Worm (Caenorhabditis elegans) whole organism, midembryonic: ENCODE data around the gene par-5.

ENCODE experiments used
- T22C8.4 ChIP-seq: fragments of 200-800 bp; sonication (Bioruptor generic); IDR thresholded peaks from 2 replicates; pipeline ENCODE4 v1.3.6; 2022; ENCODE audit warnings: missing genetic modification characterization, missing compliant biosample characterization
- cog-1 ChIP-seq: sonication (generic microtip); optimal IDR thresholded peaks from 2 replicates; lab custom pipeline; 2016; ENCODE audit warnings: missing genetic modification characterization, missing compliant biosample characterization
- flt-1 ChIP-seq: fragments of 200-800 bp; sonication (Bioruptor generic); IDR thresholded peaks from 2 replicates; pipeline ENCODE4 v1.3.6; 2022; ENCODE audit warnings: missing genetic modification characterization, missing compliant biosample characterization
- klf-2 ChIP-seq: fragments of 200-800 bp; sonication (Bioruptor generic); conservative IDR thresholded peaks from 2 replicates; pipeline ENCODE4 v1.3.6; 2022; ENCODE audit warnings: missing genetic modification reagents, missing genetic modification characterization, missing compliant biosample characterization
- med-1 ChIP-seq: sonication (generic microtip); optimal IDR thresholded peaks from 2 replicates; lab custom pipeline; 2017; ENCODE audit warnings: missing genetic modification characterization, mild to moderate bottlenecking, missing compliant biosample characterization, antibody characterized with exemption, missing genetic modification reagents; ENCODE audit not compliant: insufficient read depth
- ref-1 ChIP-seq: fragments of 200-800 bp; sonication (Bioruptor generic); conservative IDR thresholded peaks from 2 replicates; pipeline ENCODE4 v1.3.6; 2022; ENCODE audit warnings: missing genetic modification reagents, missing genetic modification characterization, missing compliant biosample characterization
- tab-1 ChIP-seq: fragments of 200-800 bp; sonication (Bioruptor generic); IDR thresholded peaks from 2 replicates; pipeline ENCODE4 v1.3.6; 2022; ENCODE audit warnings: missing genetic modification characterization, missing compliant biosample characterization
- ztf-23 ChIP-seq: fragments of 200-800 bp; sonication (Bioruptor generic); IDR thresholded peaks from 2 replicates; pipeline ENCODE4 v1.3.6; 2022; ENCODE audit warnings: missing genetic modification reagents, missing genetic modification characterization, missing compliant biosample characterization
- ztf-29 ChIP-seq: fragments of 200-800 bp; sonication (Bioruptor generic); IDR thresholded peaks from 2 replicates; pipeline ENCODE4 v1.3.6; 2022; ENCODE audit warnings: missing genetic modification reagents, missing genetic modification characterization, missing compliant biosample characterization

par-5 gene

DNA sequence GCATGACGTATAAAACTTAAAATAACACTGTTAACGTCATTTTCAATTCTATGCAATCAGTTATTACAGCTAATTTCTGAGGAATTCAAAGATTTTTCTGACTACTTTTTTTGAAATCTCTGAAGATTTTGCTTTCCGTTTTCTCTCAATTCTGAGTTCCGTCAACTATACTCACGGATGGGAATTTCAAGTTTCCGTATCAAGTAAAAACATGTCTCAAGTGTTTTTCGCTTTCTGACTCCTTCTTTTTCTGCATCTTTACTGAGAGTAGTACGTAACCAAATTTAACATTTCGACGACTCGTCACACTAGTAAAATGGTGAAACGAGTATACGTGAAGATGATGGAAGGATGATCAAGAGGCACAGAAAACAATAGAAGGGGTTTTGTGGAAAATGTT, 24.9 kb downstream of the par-5 start:
- TF ChIP-seq ztf-29 (GFP tag; lab: Robert Waterston, UW) (no peak), T22C8.4 (GFP tag; lab: Robert Waterston, UW) (no peak), cog-1 (tag; lab: Kevin White, UChicago) (no peak), klf-2 (GFP tag; lab: Robert Waterston, UW) (no peak), tab-1 (GFP tag; lab: Robert Waterston, UW) (no peak), ztf-23 (GFP tag; lab: Robert Waterston, UW) (no peak), flt-1 (GFP tag; lab: Robert Waterston, UW) (no peak), ref-1 (no peak), med-1 (no peak)

- TF ChIP-seq ztf-23 (GFP tag; lab: Robert Waterston, UW) (no peak), cog-1 (tag; lab: Kevin White, UChicago) (no peak), ztf-29 (GFP tag; lab: Robert Waterston, UW) (no peak), med-1 (no peak)
Observed at ce11 chrIV:11795964-11796363, 25.8 kb downstream of the par-5 start.

DNA sequence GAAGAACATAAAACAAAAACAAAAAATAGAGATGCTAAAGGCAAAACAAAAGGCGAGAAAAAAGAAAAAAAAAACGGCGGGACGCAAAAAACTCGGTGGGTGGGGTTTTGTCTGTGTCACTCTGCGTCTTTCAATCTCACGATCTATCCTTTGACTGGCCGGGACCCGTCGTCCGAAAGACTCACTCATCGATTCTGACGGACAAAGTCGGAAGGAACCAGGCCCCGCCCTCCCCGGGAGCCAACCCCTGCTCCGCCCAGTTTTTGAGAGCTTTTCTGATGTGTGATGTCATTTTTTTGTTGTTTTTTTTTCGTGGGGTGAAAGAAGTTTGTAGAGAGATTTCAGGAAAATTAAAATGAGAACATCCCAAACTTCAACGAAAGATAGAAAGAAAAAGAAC, 28.6 kb downstream of the par-5 start:
- TF ChIP-seq cog-1 (tag; lab: Kevin White, UChicago) (no peak), ztf-23 (GFP tag; lab: Robert Waterston, UW) (0 out of 2 replicates have a peak, but pooled peaks have one; percentile 28), flt-1 (GFP tag; lab: Robert Waterston, UW) (peak; percentile 21; the same call in 1 of the 2 replicates), klf-2 (GFP tag; lab: Robert Waterston, UW) (no peak), T22C8.4 (GFP tag; lab: Robert Waterston, UW) (no peak)

- no peak for TF ChIP-seq T22C8.4 (GFP tag; lab: Robert Waterston, UW)
- TF ChIP-seq tab-1 (GFP tag; lab: Robert Waterston, UW) = no peak
- TF ChIP-seq klf-2 (GFP tag; lab: Robert Waterston, UW) = no peak
- TF ChIP-seq flt-1 (GFP tag; lab: Robert Waterston, UW) = no peak
- no peak for TF ChIP-seq med-1
- no peak for TF ChIP-seq ref-1
- TF ChIP-seq ztf-29 (GFP tag; lab: Robert Waterston, UW) = no peak
- no peak for TF ChIP-seq ztf-23 (GFP tag; lab: Robert Waterston, UW)
- TF ChIP-seq cog-1 (tag; lab: Kevin White, UChicago) = no peak
Observed at ce11 chrIV:11792495-11792894, 29.2 kb downstream of the par-5 start, which contains the start of gene H01G02.3. Gene H01G02.3, minus strand, starts transcription at chrIV:11792595.

- TF ChIP-seq med-1 (no peak), klf-2 (GFP tag; lab: Robert Waterston, UW) (no peak), T22C8.4 (GFP tag; lab: Robert Waterston, UW) (no peak), flt-1 (GFP tag; lab: Robert Waterston, UW) (no peak), ref-1 (no peak), ztf-29 (GFP tag; lab: Robert Waterston, UW) (no peak), tab-1 (GFP tag; lab: Robert Waterston, UW) (no peak), cog-1 (tag; lab: Kevin White, UChicago) (no peak), ztf-23 (GFP tag; lab: Robert Waterston, UW) (no peak)
Observed at ce11 chrIV:11788383-11788963, 33.3 kb downstream of the par-5 start.

DNA sequence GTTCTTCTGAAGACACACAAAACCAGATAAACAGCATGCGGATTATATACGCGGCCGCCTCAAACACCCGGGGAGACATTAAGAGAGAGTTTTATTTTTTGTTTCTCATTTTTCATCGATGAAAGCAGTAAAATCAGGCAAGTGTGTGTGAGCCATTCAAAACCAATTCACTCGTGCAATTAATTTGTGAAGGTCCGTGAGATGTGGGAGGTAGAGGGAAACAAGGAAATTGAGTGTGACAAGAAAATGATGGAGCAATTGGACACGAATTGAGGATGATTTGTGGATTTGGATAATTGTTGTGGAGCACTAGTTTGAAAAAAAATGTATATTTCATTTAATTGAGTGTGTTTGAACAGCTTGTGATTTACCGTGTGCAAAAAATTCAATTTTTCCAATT, 33.9 kb downstream of the par-5 start:
- TF ChIP-seq ztf-23 (GFP tag; lab: Robert Waterston, UW) (no peak), cog-1 (tag; lab: Kevin White, UChicago) (no peak), ref-1 (no peak), tab-1 (GFP tag; lab: Robert Waterston, UW) (no peak), klf-2 (GFP tag; lab: Robert Waterston, UW) (no peak), med-1 (no peak), ztf-29 (GFP tag; lab: Robert Waterston, UW) (no peak), flt-1 (GFP tag; lab: Robert Waterston, UW) (no peak), T22C8.4 (GFP tag; lab: Robert Waterston, UW) (no peak)

ce11 chrIV:11785064-11785840, 36.5 kb downstream of the par-5 start:
- no peak for TF ChIP-seq cog-1 (tag; lab: Kevin White, UChicago)
- no peak for TF ChIP-seq ref-1
- TF ChIP-seq T22C8.4 (GFP tag; lab: Robert Waterston, UW) = no peak
- no peak for TF ChIP-seq tab-1 (GFP tag; lab: Robert Waterston, UW)
- no peak for TF ChIP-seq ztf-23 (GFP tag; lab: Robert Waterston, UW)
- TF ChIP-seq ztf-29 (GFP tag; lab: Robert Waterston, UW) = no peak
- TF ChIP-seq med-1 = no peak
- TF ChIP-seq flt-1 (GFP tag; lab: Robert Waterston, UW) = no peak
- no peak for TF ChIP-seq klf-2 (GFP tag; lab: Robert Waterston, UW)

DNA sequence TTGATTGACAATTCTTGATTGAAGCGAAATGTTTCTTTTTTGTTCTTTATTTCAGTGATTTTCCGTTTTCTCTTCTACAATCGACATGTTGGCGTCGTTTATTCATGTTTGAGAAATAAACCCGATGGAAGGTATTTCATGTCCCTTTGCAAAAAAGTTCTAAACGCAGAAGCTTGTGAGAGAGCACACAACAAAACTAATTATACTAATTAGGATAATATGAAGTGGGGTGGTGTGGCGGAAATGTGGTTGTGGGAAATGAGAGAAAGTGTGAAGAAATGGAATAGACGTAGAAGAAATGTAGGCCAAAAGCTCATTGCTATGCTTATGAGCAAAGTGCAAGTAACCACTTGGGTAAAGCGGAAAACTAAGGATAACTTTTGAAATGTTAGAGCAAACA, 38.9 kb downstream of the par-5 start:
- no peak for TF ChIP-seq cog-1 (tag; lab: Kevin White, UChicago)
- no peak for TF ChIP-seq ref-1
- TF ChIP-seq ztf-23 (GFP tag; lab: Robert Waterston, UW) = no peak
- no peak for TF ChIP-seq ztf-29 (GFP tag; lab: Robert Waterston, UW)
- TF ChIP-seq klf-2 (GFP tag; lab: Robert Waterston, UW) = no peak
- TF ChIP-seq flt-1 (GFP tag; lab: Robert Waterston, UW) = no peak
- no peak for TF ChIP-seq tab-1 (GFP tag; lab: Robert Waterston, UW)
- TF ChIP-seq med-1 = no peak
- TF ChIP-seq T22C8.4 (GFP tag; lab: Robert Waterston, UW) = no peak

- TF ChIP-seq ztf-23 (GFP tag; lab: Robert Waterston, UW) (no peak), cog-1 (tag; lab: Kevin White, UChicago) (no peak), ref-1 (no peak), tab-1 (GFP tag; lab: Robert Waterston, UW) (no peak), flt-1 (GFP tag; lab: Robert Waterston, UW) (no peak), T22C8.4 (GFP tag; lab: Robert Waterston, UW) (no peak), med-1 (no peak), ztf-29 (GFP tag; lab: Robert Waterston, UW) (no peak), klf-2 (GFP tag; lab: Robert Waterston, UW) (no peak)
Observed at ce11 chrIV:11779028-11779427, 42.7 kb downstream of the par-5 start, which contains the start of gene lpr-2. Gene lpr-2, plus strand, starts transcription at chrIV:11779216.
